Worm (Caenorhabditis elegans) whole organism, L3 larva: ENCODE results near the gene F57F4.1.
A peak's percentile ranks its signal among the peaks of the same experiment; 100 is the strongest.

Experiments
- R02D3.7 ChIP-seq: fragments of 150-350 bp; optimal IDR thresholded peaks from 2 replicates; lab custom pipeline; 2014; ENCODE audit warnings: missing biosample characterization, missing genetic modification characterization
- ZK546.5 ChIP-seq: sonication (generic microtip); optimal IDR thresholded peaks from 2 replicates; lab custom pipeline; 2017; ENCODE audit warnings: missing biosample characterization, missing genetic modification characterization
- aly-2 ChIP-seq: fragments of 150-350 bp; optimal IDR thresholded peaks from 2 replicates; lab custom pipeline; 2014; ENCODE audit warnings: missing biosample characterization, missing genetic modification characterization
- ama-1 ChIP-seq: fragments of 150-350 bp; optimal IDR thresholded peaks from 2 replicates; lab custom pipeline; 2018
- ceh-16 ChIP-seq: sonication (generic microtip); optimal IDR thresholded peaks from 2 replicates; lab custom pipeline; 2017; ENCODE audit warnings: missing biosample characterization, missing genetic modification characterization
- ceh-28 ChIP-seq: fragments of 150-350 bp; optimal IDR thresholded peaks from 2 replicates; lab custom pipeline; 2014; ENCODE audit warnings: missing biosample characterization, missing genetic modification reagents, missing genetic modification characterization
- ceh-82 ChIP-seq: fragments of 150-350 bp; optimal IDR thresholded peaks from 2 replicates; lab custom pipeline; 2014; ENCODE audit warnings: missing biosample characterization, missing genetic modification characterization
- ceh-9 ChIP-seq: sonication (generic microtip); optimal IDR thresholded peaks from 2 replicates; lab custom pipeline; 2018; ENCODE audit warnings: missing biosample characterization, missing genetic modification characterization
- daf-12 ChIP-seq: fragments of 150-350 bp; optimal IDR thresholded peaks from 2 replicates; lab custom pipeline; 2014; ENCODE audit warnings: missing biosample characterization, missing genetic modification reagents, missing genetic modification characterization
- egl-5 ChIP-seq: fragments of 150-350 bp; optimal IDR thresholded peaks from 2 replicates; lab custom pipeline; 2017; ENCODE audit warnings: missing biosample characterization, missing genetic modification reagents, missing genetic modification characterization, inconsistent platforms
- elt-2 ChIP-seq: sonication (generic microtip); optimal IDR thresholded peaks from 2 replicates; lab custom pipeline; 2016; ENCODE audit warnings: missing genetic modification reagents, mild to moderate bottlenecking, missing genetic modification characterization, missing compliant biosample characterization
- elt-3 ChIP-seq, 3 experiments: fragments of 150-350 bp in 1 of 3; sonication (generic microtip) in 2 of 3; optimal IDR thresholded peaks; 2 replicates in 2 of 3; 4 replicates in 1 of 3; lab custom pipeline; 2014 to 2017; ENCODE audit warnings: missing biosample characterization in 3 of 3, missing genetic modification characterization in 3 of 3
- eor-1 ChIP-seq, 2 experiments: fragments of 150-350 bp; optimal IDR thresholded peaks; 2 replicates each; lab custom pipeline; 2014 to 2018; ENCODE audit warnings: missing biosample characterization in 2 of 2, missing genetic modification characterization in 2 of 2
- fkh-10 ChIP-seq: sonication (generic microtip); optimal IDR thresholded peaks from 2 replicates; lab custom pipeline; 2017; ENCODE audit warnings: missing biosample characterization, missing genetic modification reagents, missing genetic modification characterization
- fkh-2 ChIP-seq: fragments of 150-350 bp; optimal IDR thresholded peaks from 2 replicates; lab custom pipeline; 2014; ENCODE audit warnings: missing biosample characterization, missing genetic modification reagents, missing genetic modification characterization
- hmg-11 ChIP-seq: sonication (generic microtip); optimal IDR thresholded peaks from 2 replicates; lab custom pipeline; 2016; ENCODE audit warnings: missing genetic modification characterization, missing compliant biosample characterization
- jun-1 ChIP-seq: fragments of 150-350 bp; optimal IDR thresholded peaks from 2 replicates; lab custom pipeline; 2014; ENCODE audit warnings: missing biosample characterization, missing genetic modification reagents, missing genetic modification characterization
- lin-15B ChIP-seq: fragments of 150-350 bp; optimal IDR thresholded peaks from 2 replicates; lab custom pipeline; 2014; ENCODE audit warnings: missing biosample characterization, missing genetic modification characterization
- lin-39 ChIP-seq: fragments of 150-350 bp; optimal IDR thresholded peaks from 2 replicates; lab custom pipeline; 2018; ENCODE audit warnings: missing biosample characterization, missing genetic modification reagents, missing genetic modification characterization
- lsy-12 ChIP-seq: sonication (generic microtip); optimal IDR thresholded peaks from 2 replicates; lab custom pipeline; 2016; ENCODE audit warnings: mild to moderate bottlenecking, missing genetic modification characterization, missing compliant biosample characterization
- mdl-1 ChIP-seq: fragments of 150-350 bp; optimal IDR thresholded peaks from 2 replicates; lab custom pipeline; 2014; ENCODE audit warnings: missing biosample characterization, missing genetic modification characterization
- mml-1 ChIP-seq: fragments of 150-350 bp; sonication (generic microtip); optimal IDR thresholded peaks from 3 replicates; lab custom pipeline; 2014; ENCODE audit warnings: missing biosample characterization, missing genetic modification characterization
- nfya-1 ChIP-seq: sonication (generic microtip); optimal IDR thresholded peaks from 2 replicates; lab custom pipeline; 2017; ENCODE audit warnings: missing genetic modification characterization, mild to moderate bottlenecking, missing compliant biosample characterization, antibody characterized with exemption, moderate library complexity; ENCODE audit not compliant: insufficient read depth
- nhr-11 ChIP-seq: fragments of 150-350 bp; optimal IDR thresholded peaks from 2 replicates; lab custom pipeline; 2014; ENCODE audit warnings: missing biosample characterization, missing genetic modification characterization
- nhr-23 ChIP-seq: fragments of 150-350 bp; optimal IDR thresholded peaks from 2 replicates; lab custom pipeline; 2014; ENCODE audit warnings: missing biosample characterization, missing genetic modification reagents, missing genetic modification characterization
- nhr-237 ChIP-seq: fragments of 150-350 bp; optimal IDR thresholded peaks from 2 replicates; lab custom pipeline; 2014; ENCODE audit warnings: missing biosample characterization, missing genetic modification characterization
- nhr-25 ChIP-seq: sonication (generic microtip); optimal IDR thresholded peaks from 2 replicates; lab custom pipeline; 2017; ENCODE audit warnings: missing biosample characterization, missing genetic modification characterization
- nhr-43 ChIP-seq: sonication (generic microtip); optimal IDR thresholded peaks from 2 replicates; lab custom pipeline; 2016; ENCODE audit warnings: mild to moderate bottlenecking, missing genetic modification characterization, missing compliant biosample characterization; ENCODE audit not compliant: poor library complexity, severe bottlenecking
- nhr-76 ChIP-seq: fragments of 150-350 bp; sonication (generic microtip); optimal IDR thresholded peaks from 5 replicates; lab custom pipeline; 2014; ENCODE audit warnings: missing biosample characterization, missing genetic modification characterization
- nhr-77 ChIP-seq: fragments of 150-350 bp; optimal IDR thresholded peaks from 2 replicates; lab custom pipeline; 2014; ENCODE audit warnings: missing biosample characterization, missing genetic modification characterization
- pha-4 ChIP-seq: fragments of 150-350 bp; optimal IDR thresholded peaks from 2 replicates; lab custom pipeline; 2014; ENCODE audit warnings: missing biosample characterization, missing genetic modification reagents, missing genetic modification characterization
- pqm-1 ChIP-seq: fragments of 150-350 bp; optimal IDR thresholded peaks from 2 replicates; lab custom pipeline; 2017; ENCODE audit warnings: missing biosample characterization, missing genetic modification characterization, inconsistent platforms
- sea-2 ChIP-seq: fragments of 150-350 bp; sonication (generic microtip); optimal IDR thresholded peaks from 4 replicates; lab custom pipeline; 2014; ENCODE audit warnings: missing biosample characterization, missing genetic modification reagents, missing genetic modification characterization
- snpc-4 ChIP-seq: fragments of 150-350 bp; optimal IDR thresholded peaks from 2 replicates; lab custom pipeline; 2014; ENCODE audit warnings: missing biosample characterization, missing genetic modification characterization
- tbx-2 ChIP-seq: sonication (generic microtip); optimal IDR thresholded peaks from 2 replicates; lab custom pipeline; 2016; ENCODE audit warnings: mild to moderate bottlenecking, missing genetic modification characterization, missing compliant biosample characterization
- unc-39 ChIP-seq: sonication (generic microtip); optimal IDR thresholded peaks from 4 replicates; lab custom pipeline; 2017; ENCODE audit warnings: missing biosample characterization, missing genetic modification characterization
- unc-62 ChIP-seq: fragments of 150-350 bp; sonication (generic microtip); optimal IDR thresholded peaks from 4 replicates; lab custom pipeline; 2014; ENCODE audit warnings: missing biosample characterization, missing genetic modification reagents, missing genetic modification characterization
- ztf-4 ChIP-seq: fragments of 150-350 bp; optimal IDR thresholded peaks from 2 replicates; lab custom pipeline; 2014; ENCODE audit warnings: missing biosample characterization, missing genetic modification characterization

Gene F57F4.1

ce11 chrV:6426843-6427242 is 36.6 kb downstream of the F57F4.1 start, which contains the start of gene atp-4:
Gene atp-4 (minus strand): TSS chrV:6427112.
- TF ChIP-seq lin-15B (tag; lab: Kevin White, UChicago): no peak
- TF ChIP-seq R02D3.7: no peak
- no peak for TF ChIP-seq nhr-25 (tag; lab: Kevin White, UChicago)
- TF ChIP-seq ama-1 (lab: Kevin White, UChicago): peak; percentile 53
- TF ChIP-seq, all 47 proteins: peak for 1

ce11 chrV:6427433-6427832 is 37.2 kb downstream of the F57F4.1 start:
- TF ChIP-seq nhr-25 (tag; lab: Kevin White, UChicago) (peak; percentile 46), lin-15B (tag; lab: Kevin White, UChicago) (peak; percentile 63), hmg-11 (tag; lab: Kevin White, UChicago) (peak; percentile 82), ceh-28 (peak; percentile 30), elt-2 (tag; lab: Kevin White, UChicago) (peak; percentile 31), snpc-4 (tag; lab: Kevin White, UChicago) (peak; percentile 11), lsy-12 (tag; lab: Kevin White, UChicago) (peak; percentile 28), R02D3.7 (peak; percentile 1), nhr-43 (tag; lab: Kevin White, UChicago) (peak; percentile 14), pha-4 (tag; lab: Kevin White, UChicago) (peak; percentile 30), ceh-82 (tag; lab: Kevin White, UChicago) (no peak), unc-62 (GFP tag; lab: Kevin White, UChicago) (no peak), jun-1 (no peak), ztf-4 (no peak), lin-39 (tag; lab: Kevin White, UChicago) (peak; percentile 51), nhr-23 (peak; percentile 18), nfya-1 (tag; lab: Kevin White, UChicago) (peak; percentile 74), ama-1 (lab: Kevin White, UChicago) (peak; percentile 73)

DNA sequence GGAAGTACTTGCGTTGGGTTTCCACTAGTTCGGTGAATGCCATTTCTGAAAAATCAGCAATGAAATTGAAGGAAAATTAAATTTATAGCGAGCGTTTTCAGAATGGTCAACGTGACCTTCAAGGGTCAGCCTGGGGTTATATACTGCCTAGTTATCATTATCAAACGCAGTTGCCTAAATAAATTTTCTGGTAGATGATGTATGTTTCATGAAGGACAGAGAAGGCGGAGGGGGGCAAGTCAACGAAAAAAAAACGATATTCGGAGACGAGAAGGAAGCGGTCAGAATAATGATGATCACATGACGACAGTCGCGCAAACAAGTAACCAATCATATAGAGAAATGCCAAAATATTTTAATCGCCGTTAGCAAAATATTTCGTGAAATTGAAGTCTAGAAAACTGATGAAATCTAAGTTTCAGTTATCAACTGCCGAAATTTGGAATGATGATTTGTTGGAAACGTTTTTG is 39.6 kb downstream of the F57F4.1 start, which contains the start of gene alh-4:
Gene alh-4, minus strand, starts transcription at position 51 of the 470 bp plus-strand sequence.
- TF ChIP-seq nhr-43 (tag; lab: Kevin White, UChicago) (no peak), hmg-11 (tag; lab: Kevin White, UChicago) (no peak), nhr-77 (tag; lab: Kevin White, UChicago) (no peak), R02D3.7 (no peak), egl-5 (tag; lab: Kevin White, UChicago) (no peak), nhr-25 (tag; lab: Kevin White, UChicago) (peak; percentile 42), lin-15B (tag; lab: Kevin White, UChicago) (no peak), fkh-10 (no peak), nfya-1 (tag; lab: Kevin White, UChicago) (no peak), ztf-4 (no peak), nhr-23 (peak; percentile 56)

DNA sequence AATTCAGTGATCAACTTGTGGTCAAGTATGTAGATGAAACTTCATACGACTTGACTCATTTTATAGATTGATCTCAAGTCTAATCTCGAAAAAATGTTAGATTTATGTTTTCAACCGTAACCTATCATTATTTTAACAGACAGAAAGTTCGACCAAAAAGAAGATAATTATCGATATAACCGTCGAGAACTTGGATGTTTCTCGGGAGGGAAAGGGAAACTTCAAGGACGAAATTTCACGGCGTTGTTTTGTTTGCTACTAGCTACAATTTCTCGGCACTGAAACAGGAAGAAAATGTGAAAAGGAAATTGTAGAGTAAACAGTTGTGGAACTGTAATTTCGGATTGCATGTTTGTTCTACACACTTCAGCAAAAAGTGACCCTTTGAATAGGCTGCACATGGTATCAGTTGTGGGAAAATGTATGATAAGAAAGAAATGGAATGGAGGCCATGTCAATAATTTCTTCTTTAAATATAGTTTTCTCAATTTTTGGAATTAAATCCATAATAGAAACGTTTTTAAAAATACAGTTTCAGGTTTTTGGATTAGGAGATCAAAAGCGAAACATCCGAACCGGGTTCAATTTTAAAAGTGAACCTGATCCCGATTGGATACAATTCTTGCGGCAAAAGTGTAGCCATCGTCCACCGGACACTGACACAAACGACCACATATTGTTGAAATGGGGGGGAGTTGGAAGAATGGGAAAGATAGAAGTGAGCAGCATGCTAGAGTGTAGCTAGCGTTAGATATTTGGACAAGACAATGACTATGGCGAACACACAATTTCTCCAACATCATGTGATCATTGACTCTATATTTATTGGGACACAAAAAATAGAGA is 40.5 kb downstream of the F57F4.1 start:
- TF ChIP-seq ZK546.5 (tag; lab: Kevin White, UChicago) (no peak), ceh-16 (tag; lab: Kevin White, UChicago) (no peak), nhr-76 (no peak), nhr-237 (no peak), nfya-1 (tag; lab: Kevin White, UChicago) (no peak), unc-62 (GFP tag; lab: Kevin White, UChicago) (no peak), elt-2 (tag; lab: Kevin White, UChicago) (peak; percentile 52), pha-4 (tag; lab: Kevin White, UChicago) (peak; percentile 54), eor-1 (tag; optimal IDR thresholded peaks at IDR 0.05; lab: Kevin White, UChicago) (no peak), fkh-10 (no peak), ceh-28 (no peak), fkh-2 (no peak), elt-3 (tag; optimal IDR thresholded peaks at IDR 0.05; lab: Kevin White, UChicago) (no peak), unc-39 (tag; lab: Kevin White, UChicago) (no peak), daf-12 (tag; lab: Kevin White, UChicago) (no peak), snpc-4 (tag; lab: Kevin White, UChicago) (no peak), tbx-2 (tag; lab: Kevin White, UChicago) (no peak), nhr-43 (tag; lab: Kevin White, UChicago) (peak; percentile 13), pqm-1 (tag; lab: Kevin White, UChicago) (peak; percentile 56), sea-2 (no peak), lin-15B (tag; lab: Kevin White, UChicago) (no peak), mml-1 (no peak), nhr-77 (tag; lab: Kevin White, UChicago) (no peak), nhr-11 (tag; lab: Kevin White, UChicago) (no peak), ceh-9 (tag; lab: Kevin White, UChicago) (no peak), mdl-1 (tag; lab: Kevin White, UChicago) (no peak), aly-2 (tag; lab: Kevin White, UChicago) (no peak), egl-5 (tag; lab: Kevin White, UChicago) (no peak), ama-1 (lab: Kevin White, UChicago) (no peak)
